Worm (Caenorhabditis elegans): Measurements from ENCODE around the gene Y52E8A.6.

Gene Y52E8A.6

DNA sequence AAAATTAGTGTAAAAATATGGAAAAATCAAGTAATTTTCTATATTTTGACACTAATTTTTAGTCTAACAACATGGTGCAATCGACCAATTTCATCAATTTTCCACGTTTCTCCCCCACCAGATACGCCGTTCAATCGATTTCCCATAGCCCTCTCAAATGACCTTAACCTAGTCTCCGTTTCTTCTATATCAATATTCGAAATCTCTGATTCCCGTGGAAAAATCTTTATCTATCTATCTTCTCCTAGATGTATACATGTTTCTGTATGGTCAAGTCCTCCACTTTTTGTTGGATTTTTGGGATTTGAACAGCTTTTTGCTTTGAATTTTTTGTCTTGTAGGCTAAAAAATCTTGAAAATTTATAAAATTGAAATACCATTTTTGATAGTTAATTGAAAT lies 25.6 kb downstream of the Y52E8A.6 start:
- TF ChIP-seq dmd-6 (GFP tag; IDR thresholded peaks at IDR 0.05) (no peak), tag-97 (GFP tag; IDR thresholded peaks at IDR 0.05) (no peak), Y105C5A.15 (GFP tag; IDR thresholded peaks at IDR 0.05) (no peak), ceh-82 (tag; optimal IDR thresholded peaks at IDR 0.05) (no peak), F10B5.3 (tag; optimal IDR thresholded peaks at IDR 0.05) (no peak), nhr-25 (tag; optimal IDR thresholded peaks at IDR 0.05; ENCODE audit: borderline replicate concordance, insufficient read depth) (no peak), madf-5 (GFP tag; IDR thresholded peaks at IDR 0.05) (no peak), spr-3 (GFP tag; optimal IDR thresholded peaks at IDR 0.05) (no peak), lir-3 (tag; optimal IDR thresholded peaks at IDR 0.05) (no peak), dmd-8 (GFP tag; IDR thresholded peaks at IDR 0.05) (no peak), zip-2 (tag; optimal IDR thresholded peaks at IDR 0.05) (no peak), daf-12 (tag; optimal IDR thresholded peaks at IDR 0.05) (no peak), F26F4.8 (GFP tag; conservative IDR thresholded peaks at IDR 0.05) (no peak), nhr-111 (GFP tag; optimal IDR thresholded peaks at IDR 0.05) (no peak)

DNA sequence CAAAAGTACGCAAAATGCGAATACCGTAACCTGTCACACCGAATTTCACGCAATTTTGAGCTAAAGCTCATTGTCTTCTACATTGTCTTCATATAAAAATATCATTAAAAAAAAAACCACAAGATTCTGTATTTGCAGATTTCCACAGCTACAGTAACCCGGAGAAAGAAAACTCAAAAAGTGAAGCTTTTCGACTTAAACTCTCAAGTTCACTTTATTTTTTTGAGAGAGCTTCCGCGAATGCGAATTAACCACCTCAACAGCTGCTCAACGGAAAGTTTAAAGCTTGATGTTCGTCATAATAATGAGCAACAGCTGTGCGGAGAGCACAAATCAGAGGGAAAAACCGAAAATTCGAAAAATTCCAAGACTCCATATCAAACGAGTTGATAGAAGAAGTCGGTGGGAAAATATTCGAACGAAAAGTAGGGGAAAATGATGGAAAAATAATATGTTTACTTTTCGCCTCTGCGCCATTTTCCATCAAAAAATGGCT lies 26.7 kb downstream of the Y52E8A.6 start:
- TF ChIP-seq aha-1 (tag) (peak; percentile 64), unc-62 (GFP tag; optimal IDR thresholded peaks at IDR 0.05 in 1 of 2) (peak in 1 of 2 experiments; percentile 55), unc-62 (tag; optimal IDR thresholded peaks at IDR 0.05) (no peak), fos-1 (tag; optimal IDR thresholded peaks at IDR 0.05) (no peak), mep-1 (tag; optimal IDR thresholded peaks at IDR 0.05) (no peak), saeg-2 (GFP tag; IDR thresholded peaks at IDR 0.05) (no peak), nhr-42 (GFP tag; IDR thresholded peaks at IDR 0.05) (no peak), madf-5 (GFP tag; IDR thresholded peaks at IDR 0.05) (no peak), lin-39 (tag; optimal IDR thresholded peaks at IDR 0.05) (no peak), pha-4 (GFP tag; IDR thresholded peaks at IDR 0.05) (no peak), pha-4 (tag; optimal IDR thresholded peaks at IDR 0.05) (no peak), vab-7 (GFP tag; IDR thresholded peaks at IDR 0.05) (no peak), hif-1 (tag; optimal IDR thresholded peaks at IDR 0.05) (no peak), Y75B8A.6 (GFP tag; IDR thresholded peaks at IDR 0.05) (no peak), spr-1 (tag; optimal IDR thresholded peaks at IDR 0.05) (no peak), ceh-32 (tag; optimal IDR thresholded peaks at IDR 0.05; ENCODE audit: poor library complexity) (no peak), Y48G9A.11 (GFP tag; IDR thresholded peaks at IDR 0.05) (no peak)

DNA sequence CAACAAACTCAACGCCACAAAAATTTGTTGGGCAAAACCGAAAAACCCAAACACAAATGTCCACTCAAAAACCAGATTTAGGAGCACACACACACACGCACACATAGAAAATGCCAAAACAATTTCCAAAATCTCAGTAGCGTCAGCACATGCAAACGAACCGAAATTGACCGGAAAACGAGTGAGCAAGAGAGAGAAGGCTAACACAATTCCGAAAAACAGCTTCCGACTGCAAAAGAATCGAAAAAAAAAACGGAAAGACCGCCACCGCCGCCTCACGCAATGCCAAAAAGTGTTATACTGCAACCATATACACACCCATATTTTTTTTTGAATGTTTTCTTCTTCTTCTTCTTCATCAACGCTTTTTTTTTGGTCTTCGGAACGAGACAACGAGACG lies 28.0 kb downstream of the Y52E8A.6 start:
- TF ChIP-seq ZK337.2 (GFP tag; IDR thresholded peaks at IDR 0.05) = no peak
- peak; percentile 10 for TF ChIP-seq fkh-10 (GFP tag; optimal IDR thresholded peaks at IDR 0.05)
- peak; percentile 4 for TF ChIP-seq ces-1 (GFP tag; optimal IDR thresholded peaks at IDR 0.05)
- TF ChIP-seq egl-43 (GFP tag; IDR thresholded peaks at IDR 0.05) = no peak
- TF ChIP-seq jun-1 (tag; optimal IDR thresholded peaks at IDR 0.05) = no peak

DNA sequence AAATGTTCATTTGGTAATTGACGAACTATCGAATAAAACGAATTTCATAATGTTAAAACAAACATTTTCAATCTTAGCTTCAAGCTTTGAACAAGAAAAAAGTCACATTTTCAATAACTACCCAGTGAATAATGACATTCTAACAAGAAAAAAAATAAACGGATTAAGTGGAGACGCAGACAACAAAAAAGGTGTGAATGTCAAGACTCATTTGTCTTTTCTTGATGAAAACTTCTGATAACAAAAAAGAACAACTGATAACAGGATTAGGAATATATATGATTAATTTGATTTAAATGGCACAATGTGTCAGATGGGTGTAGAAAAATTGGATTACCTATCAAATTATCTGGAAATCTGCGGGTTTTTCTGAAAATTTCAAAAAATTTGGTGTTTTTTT lies 31.2 kb downstream of the Y52E8A.6 start:
- TF ChIP-seq daf-12 (tag; optimal IDR thresholded peaks at IDR 0.05) = no peak
- TF ChIP-seq nhr-77 (tag; optimal IDR thresholded peaks at IDR 0.05) = no peak
- no peak for TF ChIP-seq T26A8.4 (GFP tag; IDR thresholded peaks at IDR 0.05)
- TF ChIP-seq daf-8 (GFP tag; IDR thresholded peaks at IDR 0.05) = no peak
- peak; percentile 5 for TF ChIP-seq pqm-1 (tag; optimal IDR thresholded peaks at IDR 0.05)
- TF ChIP-seq nhr-28 (tag; optimal IDR thresholded peaks at IDR 0.05) = peak; percentile 4
- no peak for TF ChIP-seq lin-29 (GFP tag; IDR thresholded peaks at IDR 0.05)
- peak; percentile 32 for TF ChIP-seq nhr-6 (tag; optimal IDR thresholded peaks at IDR 0.05)
- peak; percentile 15 for TF ChIP-seq dve-1 (tag; optimal IDR thresholded peaks at IDR 0.05; ENCODE audit: insufficient read depth)
- TF ChIP-seq lsy-2 (tag; optimal IDR thresholded peaks at IDR 0.05) = no peak
- no peak for TF ChIP-seq daf-19 (GFP tag; conservative IDR thresholded peaks at IDR 0.05)
- no peak for TF ChIP-seq nhr-11 (tag; optimal IDR thresholded peaks at IDR 0.05)
- TF ChIP-seq nhr-10 (tag; optimal IDR thresholded peaks at IDR 0.05) = no peak
- TF ChIP-seq unc-62 (GFP tag; optimal IDR thresholded peaks at IDR 0.05 in 1 of 2) = peak in 1 of 2 experiments; percentile 27
- TF ChIP-seq unc-62 (tag; optimal IDR thresholded peaks at IDR 0.05) = no peak

All from whole organism, L4 larva.